Worm (Caenorhabditis elegans): ENCODE data around the gene lge-1.
A peak's percentile ranks its signal among the peaks of the same experiment; 100 is the strongest.

Gene lge-1

DNA sequence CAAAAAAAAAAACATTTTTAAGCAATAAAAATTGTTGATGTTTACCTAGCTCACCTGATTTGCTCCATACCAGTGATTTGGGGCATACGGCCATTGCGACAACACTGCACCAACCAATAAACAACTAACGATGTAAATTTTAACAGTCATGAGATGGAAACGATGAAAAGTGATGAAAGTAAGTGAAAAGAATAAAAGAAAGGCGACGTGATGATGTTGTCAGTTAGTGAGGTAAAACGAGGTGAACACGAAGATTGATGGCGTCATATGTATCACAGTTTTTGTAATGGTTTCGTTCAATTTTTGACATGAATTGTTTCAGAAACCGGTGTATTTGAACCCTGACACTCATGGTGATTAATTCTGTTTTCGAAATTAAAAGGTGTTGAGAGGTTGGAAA, 15.2 kb upstream of the lge-1 start, which contains the start of gene K09C8.7:
Gene K09C8.7, minus strand, starts transcription at position 226 of the 400 bp plus-strand sequence.
- TF ChIP-seq zip-2 (tag; optimal IDR thresholded peaks at IDR 0.05) = no peak
- no peak for TF ChIP-seq lsy-2 (tag; optimal IDR thresholded peaks at IDR 0.05)
- no peak for TF ChIP-seq daf-16 (GFP tag; optimal IDR thresholded peaks at IDR 0.05)
- peak; percentile 86 for TF ChIP-seq daf-16 (tag; optimal IDR thresholded peaks at IDR 0.05)
- TF ChIP-seq unc-62 (GFP tag; optimal IDR thresholded peaks at IDR 0.05 in 1 of 2) = peak in 1 of 2 experiments; percentile 74
- TF ChIP-seq unc-62 (tag; optimal IDR thresholded peaks at IDR 0.05) = no peak
- no peak for TF ChIP-seq lin-1 (GFP tag; IDR thresholded peaks at IDR 0.05)
- TF ChIP-seq skn-1 (tag; optimal IDR thresholded peaks at IDR 0.05) = no peak
- peak; percentile 13 for TF ChIP-seq hlh-30 (tag; optimal IDR thresholded peaks at IDR 0.05; ENCODE audit: insufficient read depth)

DNA sequence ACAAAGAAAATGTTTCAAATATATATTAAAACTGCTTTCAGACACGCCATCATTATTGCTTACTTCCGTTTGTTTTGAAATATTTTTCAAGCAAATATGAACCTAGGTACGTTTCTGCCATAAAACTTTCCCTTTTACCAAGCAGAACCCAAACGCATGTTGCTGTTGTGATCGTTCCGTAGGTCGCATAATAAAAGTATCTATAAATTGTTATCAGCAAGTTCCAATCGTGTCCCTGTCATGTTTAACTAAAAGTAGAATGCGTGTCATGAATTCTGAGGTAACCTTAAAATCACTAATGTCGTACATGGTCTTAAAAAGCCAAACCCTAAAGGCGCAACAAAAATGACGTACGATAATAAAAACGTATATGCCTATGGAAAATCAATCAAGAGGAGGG, 14.4 kb upstream of the lge-1 start:
- no peak for TF ChIP-seq daf-8 (GFP tag; IDR thresholded peaks at IDR 0.05)
- TF ChIP-seq zip-11 (GFP tag; IDR thresholded peaks at IDR 0.05) = no peak
- TF ChIP-seq aly-2 (tag; optimal IDR thresholded peaks at IDR 0.05) = no peak
- no peak for TF ChIP-seq attf-4 (tag; optimal IDR thresholded peaks at IDR 0.05)
- TF ChIP-seq nhr-102 (tag; optimal IDR thresholded peaks at IDR 0.05) = no peak
- peak; percentile 39 for TF ChIP-seq dve-1 (tag; optimal IDR thresholded peaks at IDR 0.05; ENCODE audit: insufficient read depth)
- TF ChIP-seq nhr-10 (tag; optimal IDR thresholded peaks at IDR 0.05) = no peak
- no peak for TF ChIP-seq mxl-2 (GFP tag; conservative IDR thresholded peaks at IDR 0.05)
- no peak for TF ChIP-seq nhr-42 (GFP tag; IDR thresholded peaks at IDR 0.05)
- peak; percentile 88 for TF ChIP-seq php-3 (GFP tag; IDR thresholded peaks at IDR 0.05)
- no peak for TF ChIP-seq jun-1 (tag; optimal IDR thresholded peaks at IDR 0.05)
- no peak for TF ChIP-seq pha-4 (GFP tag; IDR thresholded peaks at IDR 0.05)
- TF ChIP-seq pha-4 (tag; optimal IDR thresholded peaks at IDR 0.05) = no peak
- no peak for TF ChIP-seq lin-39 (tag; optimal IDR thresholded peaks at IDR 0.05)
- TF ChIP-seq ceh-44 (GFP tag; IDR thresholded peaks at IDR 0.05) = no peak
- no peak for TF ChIP-seq daf-16 (GFP tag; optimal IDR thresholded peaks at IDR 0.05)
- peak; percentile 66 for TF ChIP-seq daf-16 (tag; optimal IDR thresholded peaks at IDR 0.05)
- TF ChIP-seq skn-1 (tag; optimal IDR thresholded peaks at IDR 0.05) = no peak
- TF ChIP-seq nhr-48 (tag; optimal IDR thresholded peaks at IDR 0.05) = peak; percentile 39
- TF ChIP-seq hif-1 (tag; optimal IDR thresholded peaks at IDR 0.05) = no peak
- TF ChIP-seq ztf-11 (tag; optimal IDR thresholded peaks at IDR 0.05) = no peak
- no peak for TF ChIP-seq dmd-8 (GFP tag; IDR thresholded peaks at IDR 0.05)
- no peak for TF ChIP-seq ZK546.5 (tag; optimal IDR thresholded peaks at IDR 0.05)
- TF ChIP-seq hmg-1.1 (GFP tag; IDR thresholded peaks at IDR 0.05) = no peak
- no peak for TF ChIP-seq arid-1 (GFP tag; conservative IDR thresholded peaks at IDR 0.05)
- no peak for TF ChIP-seq egl-43 (GFP tag; IDR thresholded peaks at IDR 0.05)
- no peak for TF ChIP-seq lin-15B (tag; optimal IDR thresholded peaks at IDR 0.05)
- TF ChIP-seq nhr-41 (GFP tag; IDR thresholded peaks at IDR 0.05) = no peak
- no peak for TF ChIP-seq nhr-11 (tag; optimal IDR thresholded peaks at IDR 0.05)
- no peak for TF ChIP-seq snpc-1.2 (GFP tag; IDR thresholded peaks at IDR 0.05)
- no peak for TF ChIP-seq nhr-25 (tag; optimal IDR thresholded peaks at IDR 0.05; ENCODE audit: borderline replicate concordance, insufficient read depth)
- no peak for TF ChIP-seq ctbp-1 (GFP tag; IDR thresholded peaks at IDR 0.05)
- TF ChIP-seq D1046.2 (GFP tag; IDR thresholded peaks at IDR 0.05) = no peak
- TF ChIP-seq dmd-6 (GFP tag; IDR thresholded peaks at IDR 0.05) = 0 out of 2 replicates have a peak, but pooled peaks have one; percentile 15
- no peak for TF ChIP-seq mes-2 (tag; optimal IDR thresholded peaks at IDR 0.05; ENCODE audit: poor library complexity, severe bottlenecking)
- no peak for TF ChIP-seq daf-12 (tag; optimal IDR thresholded peaks at IDR 0.05)

All from whole organism, L4 larva.